Fruit fly (Drosophila melanogaster): ENCODE data around the gene CG44475.

The CG44475 gene

DNA sequence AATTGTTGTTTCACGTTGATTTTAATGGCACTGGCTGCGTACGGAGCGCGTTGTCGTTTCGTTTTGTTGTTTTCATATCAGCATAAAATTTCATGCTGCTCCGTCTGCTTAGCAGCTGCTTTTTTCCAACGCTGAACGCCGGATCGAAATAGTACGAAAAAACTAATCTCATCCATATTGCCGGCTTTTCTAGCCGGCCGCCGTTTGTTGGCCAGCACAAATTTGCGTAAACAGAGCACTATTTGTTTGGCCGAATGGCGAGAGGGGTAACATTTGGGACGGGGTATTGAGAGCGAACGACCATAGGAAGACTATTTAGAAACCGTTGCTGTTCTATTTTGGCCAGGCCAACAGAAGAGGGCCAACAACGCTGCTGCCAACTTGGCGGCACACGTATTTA is 26.8 kb upstream of the CG44475 start (continued):
- TF ChIP-seq pho (GFP tag; optimal IDR thresholded peaks at IDR 0.05) = no peak
- TF ChIP-seq tin (GFP tag; optimal IDR thresholded peaks at IDR 0.05) = no peak
- TF ChIP-seq Ssrp (tag; optimal IDR thresholded peaks at IDR 0.05) = no peak
- peak; percentile 88 for TF ChIP-seq Med (GFP tag)
- TF ChIP-seq CG17829 (tag; optimal IDR thresholded peaks at IDR 0.05) = no peak
- peak; percentile 21 for TF ChIP-seq Hey (tag; optimal IDR thresholded peaks at IDR 0.05)
- no peak for TF ChIP-seq slou (GFP tag; optimal IDR thresholded peaks at IDR 0.05)
- no peak for TF ChIP-seq CG8359 (GFP tag; optimal IDR thresholded peaks at IDR 0.05; ENCODE audit: borderline replicate concordance)
- TF ChIP-seq CG9932 (GFP tag; IDR thresholded peaks at IDR 0.05) = 0 out of 2 replicates have a peak, but pooled peaks have one; percentile 26
- no peak for TF ChIP-seq CG10462 (GFP tag; optimal IDR thresholded peaks at IDR 0.05)
- no peak for TF ChIP-seq sens-2 (GFP tag; IDR thresholded peaks at IDR 0.05)
- TF ChIP-seq Deaf1 (tag; optimal IDR thresholded peaks at IDR 0.05) = peak; percentile 59
- no peak for TF ChIP-seq jing (GFP tag; optimal IDR thresholded peaks at IDR 0.05)
- TF ChIP-seq Hr39 (optimal IDR thresholded peaks at IDR 0.05) = no peak
- peak; percentile 1 for TF ChIP-seq CG18599 (GFP tag; optimal IDR thresholded peaks at IDR 0.05)
- TF ChIP-seq CG12071 (GFP tag; optimal IDR thresholded peaks at IDR 0.05) = peak; percentile 54
- TF ChIP-seq CG31365 (tag; optimal IDR thresholded peaks at IDR 0.05) = no peak
- TF ChIP-seq en (GFP tag; optimal IDR thresholded peaks at IDR 0.05) = no peak
- no peak for TF ChIP-seq CG31441 (GFP tag; IDR thresholded peaks at IDR 0.05)
- no peak for TF ChIP-seq CG10274 (GFP tag; optimal IDR thresholded peaks at IDR 0.05)
- no peak for TF ChIP-seq az2 (GFP tag; optimal IDR thresholded peaks at IDR 0.05)
- no peak for TF ChIP-seq CG9876 (GFP tag; optimal IDR thresholded peaks at IDR 0.05)
- TF ChIP-seq CG15514 (GFP tag; optimal IDR thresholded peaks at IDR 0.05) = peak; percentile 49
- no peak for TF ChIP-seq YL-1 (GFP tag; optimal IDR thresholded peaks at IDR 0.05)
- no peak for TF ChIP-seq CG4707 (GFP tag; optimal IDR thresholded peaks at IDR 0.05)
- no peak for TF ChIP-seq Kr (GFP tag; optimal IDR thresholded peaks at IDR 0.05)
- peak; percentile 13 for TF ChIP-seq pros (GFP tag; optimal IDR thresholded peaks at IDR 0.05)
- no peak for TF ChIP-seq bbx (GFP tag; IDR thresholded peaks at IDR 0.05; ENCODE audit: partially characterized antibody)
- no peak for TF ChIP-seq ato (GFP tag; IDR thresholded peaks at IDR 0.05; ENCODE audit: partially characterized antibody)
- no peak for TF ChIP-seq ttk (GFP tag; IDR thresholded peaks at IDR 0.05)
- no peak for TF ChIP-seq CG11085 (GFP tag; IDR thresholded peaks at IDR 0.05)
- no peak for TF ChIP-seq CG9817 (tag; optimal IDR thresholded peaks at IDR 0.05)
- TF ChIP-seq Mad (GFP tag; optimal IDR thresholded peaks at IDR 0.05) = no peak
- no peak for TF ChIP-seq gsb (GFP tag; IDR thresholded peaks at IDR 0.05)
- no peak for TF ChIP-seq lov (optimal IDR thresholded peaks at IDR 0.05)
- no peak for TF ChIP-seq lov (GFP tag; IDR thresholded peaks at IDR 0.05)
- no peak for TF ChIP-seq Hr78 (GFP tag; optimal IDR thresholded peaks at IDR 0.05)
- TF ChIP-seq onecut (GFP tag; IDR thresholded peaks at IDR 0.05) = no peak; the same call in 1 of the 2 replicates
- peak; percentile 62; the same call in 1 of the 3 replicates for TF ChIP-seq so (GFP tag; IDR thresholded peaks at IDR 0.05)
- no peak for TF ChIP-seq Hr51 (GFP tag; optimal IDR thresholded peaks at IDR 0.05)
- TF ChIP-seq CG1832 (GFP tag; optimal IDR thresholded peaks at IDR 0.05) = no peak
- TF ChIP-seq usp (GFP tag; optimal IDR thresholded peaks at IDR 0.05) = no peak
- no peak for TF ChIP-seq CG17328 (GFP tag; IDR thresholded peaks at IDR 0.05)
- no peak for TF ChIP-seq CG16779 (GFP tag; IDR thresholded peaks at IDR 0.05)
- no peak for TF ChIP-seq peb (GFP tag; IDR thresholded peaks at IDR 0.05)
- TF ChIP-seq Rfx (GFP tag; IDR thresholded peaks at IDR 0.05) = peak; percentile 33; the same call in 1 of the 2 replicates
- no peak for TF ChIP-seq ac (GFP tag; optimal IDR thresholded peaks at IDR 0.05)
- no peak for TF ChIP-seq CG9215 (GFP tag; IDR thresholded peaks at IDR 0.05)
- no peak for TF ChIP-seq CG30020 (tag; optimal IDR thresholded peaks at IDR 0.05)
- TF ChIP-seq ham (GFP tag; IDR thresholded peaks at IDR 0.05) = no peak
- TF ChIP-seq CG10654 (GFP tag; optimal IDR thresholded peaks at IDR 0.05) = no peak
- no peak for TF ChIP-seq CG7786 (GFP tag; optimal IDR thresholded peaks at IDR 0.05)

Measured in whole organism, embryonic.